Fruit fly (Drosophila melanogaster) whole organism, embryonic: ENCODE measurements around the gene CG15803.

Experiments used
- Ada2b ChIP-seq: fragments of 200-800 bp; sonication (Bioruptor generic); IDR thresholded peaks from 2 replicates; pipeline ENCODE4 v1.3.6; 2022; ENCODE audit warnings: missing biosample characterization, missing genetic modification characterization
- Atf6 ChIP-seq: fragments of 200-800 bp; sonication (Bioruptor generic); IDR thresholded peaks from 2 replicates; pipeline ENCODE4 v1.3.6; 2022; ENCODE audit warnings: missing biosample characterization, missing genetic modification characterization
- CG11560 ChIP-seq: fragments of 200-800 bp; sonication (Bioruptor generic); IDR thresholded peaks from 3 replicates; pipeline ENCODE4 v1.3.6; 2022; ENCODE audit warnings: missing biosample characterization, missing genetic modification characterization
- CG11695 ChIP-seq: fragments of 200-800 bp; sonication (Bioruptor generic); IDR thresholded peaks from 3 replicates; pipeline ENCODE4 v1.3.6; 2022; ENCODE audit warnings: missing biosample characterization, missing genetic modification characterization
- CG11723 ChIP-seq: fragments of 200-800 bp; sonication (Bioruptor generic); optimal IDR thresholded peaks from 2 replicates; lab custom pipeline; 2017; ENCODE audit warnings: missing biosample characterization, mild to moderate bottlenecking, missing genetic modification characterization
- CG12769 ChIP-seq: fragments of 200-800 bp; sonication (Bioruptor generic); optimal IDR thresholded peaks from 2 replicates; lab custom pipeline; 2019; ENCODE audit warnings: missing biosample characterization, mild to moderate bottlenecking, missing genetic modification characterization, moderate library complexity
- CG13296 ChIP-seq: fragments of 200-800 bp; sonication (Bioruptor generic); optimal IDR thresholded peaks from 3 replicates; lab custom pipeline; 2018; ENCODE audit warnings: missing biosample characterization, mild to moderate bottlenecking, missing genetic modification characterization
- CG14860 ChIP-seq: fragments of 200-800 bp; sonication (Bioruptor generic); IDR thresholded peaks from 3 replicates; pipeline ENCODE4 v1.3.6; 2022; ENCODE audit warnings: missing biosample characterization, missing genetic modification characterization; ENCODE audit not compliant: partially characterized antibody
- CG15269 ChIP-seq: fragments of 200-800 bp; sonication (Bioruptor generic); optimal IDR thresholded peaks from 2 replicates; lab custom pipeline; 2018; ENCODE audit warnings: missing biosample characterization, mild to moderate bottlenecking, missing genetic modification characterization, moderate library complexity
- CG1603 ChIP-seq: fragments of 200-800 bp; sonication (Bioruptor generic); optimal IDR thresholded peaks from 2 replicates; lab custom pipeline; 2019; ENCODE audit warnings: missing biosample characterization, mild to moderate bottlenecking, missing genetic modification characterization, moderate library complexity
- CG17385 ChIP-seq: fragments of 200-800 bp; sonication (Bioruptor generic); optimal IDR thresholded peaks from 3 replicates; lab custom pipeline; 2018; ENCODE audit warnings: missing biosample characterization, mild to moderate bottlenecking, missing genetic modification characterization
- CG17612 ChIP-seq: fragments of 200-800 bp; sonication (Bioruptor generic); IDR thresholded peaks from 2 replicates; pipeline ENCODE4 v1.3.6; 2022; ENCODE audit warnings: missing biosample characterization, missing genetic modification characterization
- CG17829 ChIP-seq: fragments of 200-800 bp; optimal IDR thresholded peaks from 2 replicates; lab custom pipeline; 2019; ENCODE audit warnings: missing biosample characterization, mild to moderate bottlenecking, missing genetic modification characterization, moderate library complexity
- CG18011 ChIP-seq: fragments of 200-800 bp; sonication (Bioruptor generic); optimal IDR thresholded peaks from 2 replicates; lab custom pipeline; 2017; ENCODE audit warnings: missing biosample characterization, missing genetic modification characterization, mild to moderate bottlenecking, moderate library complexity, missing genotype
- CG18262 ChIP-seq: fragments of 200-800 bp; optimal IDR thresholded peaks from 3 replicates; lab custom pipeline; 2019; ENCODE audit warnings: missing biosample characterization, mild to moderate bottlenecking, missing genetic modification characterization, moderate library complexity
- CG1832 ChIP-seq: fragments of 200-800 bp; sonication (Bioruptor generic); optimal IDR thresholded peaks from 2 replicates; lab custom pipeline; 2017; ENCODE audit warnings: missing biosample characterization, mild to moderate bottlenecking, missing genetic modification characterization, inconsistent platforms
- CG18599 ChIP-seq: fragments of 200-800 bp; sonication (Bioruptor generic); optimal IDR thresholded peaks from 3 replicates; lab custom pipeline; 2017; ENCODE audit warnings: missing biosample characterization, missing genetic modification characterization, mild to moderate bottlenecking, moderate library complexity, missing genetic modification reagents
- CG2120 ChIP-seq: fragments of 200-800 bp; sonication (Bioruptor generic); optimal IDR thresholded peaks from 3 replicates; lab custom pipeline; 2016; ENCODE audit warnings: missing biosample characterization, missing genetic modification characterization
- CG31441 ChIP-seq: fragments of 200-800 bp; sonication (Bioruptor generic); IDR thresholded peaks from 2 replicates; pipeline ENCODE4 v1.3.6; 2022; ENCODE audit warnings: missing biosample characterization, missing genetic modification characterization
- CG3281 ChIP-seq: fragments of 200-800 bp; sonication (Bioruptor generic); optimal IDR thresholded peaks from 3 replicates; lab custom pipeline; 2017; ENCODE audit warnings: missing biosample characterization, mild to moderate bottlenecking, missing genetic modification characterization
- CG4854 ChIP-seq: fragments of 200-800 bp; sonication (Bioruptor generic); optimal IDR thresholded peaks from 2 replicates; lab custom pipeline; 2016; ENCODE audit warnings: missing biosample characterization, missing genetic modification characterization, inconsistent platforms
- CG6813 ChIP-seq: fragments of 200-800 bp; sonication (Bioruptor generic); optimal IDR thresholded peaks from 2 replicates; lab custom pipeline; 2017; ENCODE audit warnings: missing biosample characterization, missing genetic modification characterization, mild to moderate bottlenecking, moderate library complexity, missing genetic modification reagents
- CG9437 ChIP-seq: fragments of 200-800 bp; sonication (Bioruptor generic); optimal IDR thresholded peaks from 2 replicates; lab custom pipeline; 2018; ENCODE audit warnings: missing biosample characterization, mild to moderate bottlenecking, missing genetic modification characterization
- Chrac-16 ChIP-seq: fragments of 200-800 bp; sonication (Bioruptor generic); optimal IDR thresholded peaks from 3 replicates; lab custom pipeline; 2016; ENCODE audit warnings: missing biosample characterization, missing genetic modification characterization
- Hey ChIP-seq: fragments of 200-800 bp; sonication (Bioruptor generic); optimal IDR thresholded peaks from 3 replicates; lab custom pipeline; 2018; ENCODE audit warnings: missing biosample characterization, mild to moderate bottlenecking, missing genetic modification characterization
- Hr78 ChIP-seq, 2 experiments: fragments of 200-800 bp in 1 of 2; fragments of >200 bp in 1 of 2; sonication (Bioruptor generic) in 1 of 2; optimal IDR thresholded peaks; 2 replicates each; lab custom pipeline; 2017 to 2019; ENCODE audit warnings: missing biosample characterization in 2 of 2, missing genetic modification characterization in 2 of 2, mild to moderate bottlenecking in 1 of 2, moderate library complexity in 1 of 2
- Med ChIP-seq: fragments of 200-800 bp; sonication (Bioruptor generic); peaks from one replicate; lab custom pipeline; 2016; ENCODE audit warnings: missing biosample characterization, missing genetic modification characterization, mild to moderate bottlenecking, inconsistent platforms, moderate library complexity
- Meics ChIP-seq: fragments of 200-800 bp; sonication (Bioruptor generic); optimal IDR thresholded peaks from 2 replicates; lab custom pipeline; 2017; ENCODE audit warnings: missing biosample characterization, mild to moderate bottlenecking, missing genetic modification characterization
- az2 ChIP-seq: fragments of 200-800 bp; sonication (Bioruptor generic); optimal IDR thresholded peaks from 3 replicates; lab custom pipeline; 2016; ENCODE audit warnings: missing biosample characterization, missing genetic modification characterization
- bigmax ChIP-seq: fragments of 200-800 bp; sonication (Bioruptor generic); optimal IDR thresholded peaks from 2 replicates; lab custom pipeline; 2018; ENCODE audit warnings: missing biosample characterization, mild to moderate bottlenecking, missing genetic modification characterization
- caup ChIP-seq: fragments of 200-800 bp; sonication (Bioruptor generic); optimal IDR thresholded peaks from 3 replicates; lab custom pipeline; 2017; ENCODE audit warnings: missing biosample characterization, mild to moderate bottlenecking, missing genetic modification characterization, moderate library complexity; ENCODE audit not compliant: severe bottlenecking
- cwo ChIP-seq: fragments of 200-800 bp; sonication (Bioruptor generic); optimal IDR thresholded peaks from 3 replicates; lab custom pipeline; 2017; ENCODE audit warnings: missing biosample characterization, missing genetic modification characterization, mild to moderate bottlenecking, moderate library complexity, missing genetic modification reagents
- eve ChIP-seq, 2 experiments: fragments of >200 bp; optimal IDR thresholded peaks; 2 replicates each; lab custom pipeline; 2017; ENCODE audit warnings: missing biosample characterization in 2 of 2, missing genetic modification characterization in 2 of 2
- gsb ChIP-seq: fragments of 200-800 bp; sonication (Bioruptor generic); IDR thresholded peaks from 2 replicates; pipeline ENCODE4 v1.3.6; 2022; ENCODE audit warnings: missing biosample characterization, missing genetic modification characterization
- hb ChIP-seq: fragments of 200-800 bp; sonication (Bioruptor generic); IDR thresholded peaks from 3 replicates; pipeline ENCODE4 v1.3.6; 2022; ENCODE audit warnings: missing biosample characterization, missing genetic modification characterization; ENCODE audit not compliant: partially characterized antibody
- her ChIP-seq: fragments of 200-800 bp; sonication (Bioruptor generic); optimal IDR thresholded peaks from 2 replicates; lab custom pipeline; 2016; ENCODE audit warnings: missing biosample characterization, missing genetic modification characterization
- inv ChIP-seq: fragments of 200-800 bp; sonication (Bioruptor generic); IDR thresholded peaks from 2 replicates; pipeline ENCODE4 v1.3.6; 2022; ENCODE audit warnings: missing biosample characterization, missing genetic modification characterization; ENCODE audit not compliant: partially characterized antibody
- lilli ChIP-seq: fragments of 200-800 bp; sonication (Bioruptor generic); optimal IDR thresholded peaks from 3 replicates; lab custom pipeline; 2016; ENCODE audit warnings: missing biosample characterization, missing genetic modification characterization
- maf-S ChIP-seq: fragments of 200-800 bp; sonication (Bioruptor generic); optimal IDR thresholded peaks from 2 replicates; lab custom pipeline; 2016; ENCODE audit warnings: missing biosample characterization, missing genetic modification characterization
- pfk ChIP-seq: fragments of 200-800 bp; sonication (Bioruptor generic); optimal IDR thresholded peaks from 2 replicates; lab custom pipeline; 2018; ENCODE audit warnings: missing biosample characterization, mild to moderate bottlenecking, missing genetic modification characterization, moderate library complexity
- pum ChIP-seq: fragments of 200-800 bp; sonication (Bioruptor generic); optimal IDR thresholded peaks from 2 replicates; lab custom pipeline; 2016; ENCODE audit warnings: missing biosample characterization, missing genetic modification characterization
- pzg ChIP-seq: fragments of 200-800 bp; sonication (Bioruptor generic); optimal IDR thresholded peaks from 3 replicates; lab custom pipeline; 2018; ENCODE audit warnings: missing biosample characterization, mild to moderate bottlenecking, missing genetic modification characterization, moderate library complexity
- run ChIP-seq: fragments of 200-800 bp; sonication (Bioruptor generic); optimal IDR thresholded peaks from 3 replicates; lab custom pipeline; 2018; ENCODE audit warnings: missing biosample characterization, mild to moderate bottlenecking, missing genetic modification characterization
- scrt ChIP-seq: fragments of 200-800 bp; sonication (Bioruptor generic); optimal IDR thresholded peaks from 2 replicates; lab custom pipeline; 2018; ENCODE audit warnings: missing biosample characterization, mild to moderate bottlenecking, missing genetic modification characterization, moderate library complexity
- sens ChIP-seq: fragments of 200-800 bp; sonication (Bioruptor generic); peaks from one replicate; lab custom pipeline; 2016; ENCODE audit warnings: missing biosample characterization, missing genetic modification characterization

Gene CG15803

dm6 chr3R:18297444-18298297 lies 62.9 kb downstream of the CG15803 start (continued):
- TF ChIP-seq Ada2b (GFP tag; lab: Robert Waterston, UW) = no peak
- no peak for TF ChIP-seq CG17829 (tag; lab: Kevin White, UChicago)
- TF ChIP-seq CG17612 (GFP tag; lab: Robert Waterston, UW) = no peak
- peak; percentile 50 for TF ChIP-seq CG1603 (tag; lab: Kevin White, UChicago)
- no peak for TF ChIP-seq az2 (GFP tag; lab: Kevin White, UChicago)
- no peak for TF ChIP-seq CG6813 (GFP tag; lab: Kevin White, UChicago)
- no peak for TF ChIP-seq Chrac-16 (GFP tag; lab: Kevin White, UChicago)
- TF ChIP-seq CG18011 = no peak
- TF ChIP-seq gsb (GFP tag; lab: Robert Waterston, UW) = 0 out of 2 replicates have a peak, but pooled peaks have one; percentile 11
- TF ChIP-seq CG11723 (GFP tag; lab: Kevin White, UChicago) = no peak
- TF ChIP-seq CG9437 = no peak
- TF ChIP-seq CG4854 (GFP tag; lab: Kevin White, UChicago) = no peak
- TF ChIP-seq, all 482 proteins: peak for 58

dm6 chr3R:18296737-18297136 lies 63.8 kb downstream of the CG15803 start:
- TF ChIP-seq Med (GFP tag; lab: Kevin White, UChicago) = peak; percentile 14
- peak in 1 of 2 experiments; percentile 74 for TF ChIP-seq Hr78 (GFP tag; optimal IDR thresholded peaks at IDR 0.05; lab: Kevin White, UChicago)
- peak; percentile 10 for TF ChIP-seq sens (GFP tag; lab: Kevin White, UChicago)
- no peak for TF ChIP-seq Hey (tag; lab: Kevin White, UChicago)
- TF ChIP-seq run = no peak
- no peak for TF ChIP-seq inv (GFP tag; lab: Robert Waterston, UW)
- TF ChIP-seq CG14860 = no peak
- 0 out of 3 replicates have a peak, but pooled peaks have one; percentile 42 for TF ChIP-seq hb

dm6 chr3R:18296084-18296483 lies 64.4 kb downstream of the CG15803 start:
- TF ChIP-seq Med (GFP tag; lab: Kevin White, UChicago) = peak; percentile 78
- peak; percentile 23 for TF ChIP-seq CG12769 (tag; lab: Kevin White, UChicago)
- TF ChIP-seq CG18262 = no peak
- peak; percentile 61 for TF ChIP-seq Atf6 (GFP tag; lab: Robert Waterston, UW)
- no peak for TF ChIP-seq pzg (GFP tag; lab: Kevin White, UChicago)
- peak; percentile 10 for TF ChIP-seq cwo (GFP tag; lab: Kevin White, UChicago)
- TF ChIP-seq CG6813 (GFP tag; lab: Kevin White, UChicago) = peak; percentile 4
- TF ChIP-seq her (GFP tag; lab: Kevin White, UChicago) = peak; percentile 3
- TF ChIP-seq CG11560 (tag; lab: Robert Waterston, UW) = no peak
- no peak for TF ChIP-seq CG1832
- TF ChIP-seq Meics = peak; percentile 33
- TF ChIP-seq CG11695 = 0 out of 3 replicates have a peak, but pooled peaks have one; percentile 33
- peak; percentile 47 for TF ChIP-seq CG2120 (GFP tag; lab: Kevin White, UChicago)
- peak in 1 of 2 experiments; percentile 45 for TF ChIP-seq eve (GFP tag; optimal IDR thresholded peaks at IDR 0.05; lab: Kevin White, UChicago)
- TF ChIP-seq pum (GFP tag; lab: Kevin White, UChicago) = no peak
- TF ChIP-seq CG31441 (GFP tag; lab: Robert Waterston, UW) = no peak
- peak; percentile 75 for TF ChIP-seq CG18599 (GFP tag; lab: Kevin White, UChicago)
- peak; percentile 44 for TF ChIP-seq CG13296
- TF ChIP-seq CG17385 = peak; percentile 18
- peak; percentile 12 for TF ChIP-seq CG15269
- peak; percentile 53 for TF ChIP-seq bigmax (GFP tag; lab: Kevin White, UChicago)
- TF ChIP-seq caup (GFP tag; lab: Kevin White, UChicago) = peak; percentile 67
- peak; percentile 50 for TF ChIP-seq CG3281 (GFP tag; lab: Kevin White, UChicago)
- TF ChIP-seq scrt (GFP tag; lab: Kevin White, UChicago) = peak; percentile 28
- peak; percentile 20 for TF ChIP-seq lilli (GFP tag; lab: Kevin White, UChicago)
- TF ChIP-seq pfk (GFP tag; lab: Kevin White, UChicago) = no peak
- no peak for TF ChIP-seq maf-S
